Worm (Caenorhabditis elegans) whole organism, mixed stage, embryonic: ENCODE data around the gene F46G10.2.

ENCODE experiments used
- lin-13 ChIP-seq: fragments of 150-350 bp; optimal IDR thresholded peaks from 2 replicates; lab custom pipeline; 2014; ENCODE audit warnings: missing biosample characterization, missing genetic modification characterization
- mep-1 ChIP-seq: fragments of 150-350 bp; optimal IDR thresholded peaks from 2 replicates; lab custom pipeline; 2017; ENCODE audit warnings: missing biosample characterization, missing genetic modification reagents, missing genetic modification characterization, inconsistent platforms
- nhr-28 ChIP-seq: fragments of 150-350 bp; optimal IDR thresholded peaks from 2 replicates; lab custom pipeline; 2014; ENCODE audit warnings: missing biosample characterization, missing genetic modification characterization
- nhr-76 ChIP-seq: sonication (generic microtip); optimal IDR thresholded peaks from 2 replicates; lab custom pipeline; 2017; ENCODE audit warnings: missing biosample characterization, missing genetic modification characterization
- pha-4 ChIP-seq: fragments of 150-350 bp; optimal IDR thresholded peaks from 2 replicates; lab custom pipeline; 2018; ENCODE audit warnings: missing biosample characterization, missing genetic modification reagents, missing genetic modification characterization
- snpc-4 ChIP-seq: fragments of 150-350 bp; optimal IDR thresholded peaks from 2 replicates; lab custom pipeline; 2014; ENCODE audit warnings: missing biosample characterization, missing genetic modification characterization
- unc-39 ChIP-seq: fragments of 150-350 bp; optimal IDR thresholded peaks from 2 replicates; lab custom pipeline; 2014; ENCODE audit warnings: missing biosample characterization, missing genetic modification characterization
- ztf-11 ChIP-seq: fragments of 150-350 bp; optimal IDR thresholded peaks from 2 replicates; lab custom pipeline; 2014; ENCODE audit warnings: missing biosample characterization, missing genetic modification characterization

DNA sequence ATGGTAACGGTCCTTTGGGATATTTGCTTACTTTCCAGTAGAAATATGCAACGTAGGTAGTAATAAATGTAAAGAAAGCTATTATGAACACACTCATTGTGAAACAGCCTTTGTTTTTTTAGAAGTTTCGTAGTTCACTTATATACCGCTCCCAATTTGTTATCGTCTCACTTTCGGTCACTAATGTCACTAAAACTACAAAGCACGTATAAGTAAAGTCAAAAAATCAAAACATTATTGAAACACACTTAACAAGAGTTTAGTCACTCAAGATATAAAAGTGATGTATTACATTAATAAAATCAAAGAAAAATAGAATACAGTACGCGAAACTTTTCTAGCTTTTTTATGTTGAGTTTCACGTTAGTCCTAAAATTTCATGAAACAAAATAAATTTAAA, 48.7 kb upstream of the F46G10.2 start, which contains the start of gene cyp-14A3:
- no peak for TF ChIP-seq pha-4 (tag; lab: Kevin White, UChicago)
- no peak for TF ChIP-seq mep-1 (tag; lab: Kevin White, UChicago)
- no peak for TF ChIP-seq snpc-4 (tag; lab: Kevin White, UChicago)
- no peak for TF ChIP-seq nhr-76 (tag; lab: Kevin White, UChicago)
- no peak for TF ChIP-seq lin-13
- TF ChIP-seq unc-39: no peak
- TF ChIP-seq nhr-28: no peak
- TF ChIP-seq ztf-11 (tag; lab: Kevin White, UChicago): no peak
